Worm (Caenorhabditis elegans) whole organism, L1 larva: ENCODE measurements around the gene T03F6.9.

ENCODE experiments used
- C04F5.9 ChIP-seq: sonication (generic microtip); optimal IDR thresholded peaks from 2 replicates; lab custom pipeline; 2016; ENCODE audit warnings: missing genetic modification characterization, missing compliant biosample characterization
- blmp-1 ChIP-seq: fragments of 150-350 bp; optimal IDR thresholded peaks from 2 replicates; lab custom pipeline; 2014; ENCODE audit warnings: missing biosample characterization, missing genetic modification characterization
- tlp-1 ChIP-seq: fragments of 150-350 bp; optimal IDR thresholded peaks from 2 replicates; lab custom pipeline; 2014; ENCODE audit warnings: missing biosample characterization, missing genetic modification characterization
- zag-1 ChIP-seq: fragments of 150-350 bp; optimal IDR thresholded peaks from 2 replicates; lab custom pipeline; 2014; ENCODE audit warnings: missing biosample characterization, missing genetic modification characterization
- zip-4 ChIP-seq: fragments of 200-800 bp; sonication (Bioruptor generic); optimal IDR thresholded peaks from 2 replicates; lab custom pipeline; 2018; ENCODE audit warnings: mild to moderate bottlenecking, missing genetic modification characterization, moderate library complexity, missing compliant biosample characterization

DNA sequence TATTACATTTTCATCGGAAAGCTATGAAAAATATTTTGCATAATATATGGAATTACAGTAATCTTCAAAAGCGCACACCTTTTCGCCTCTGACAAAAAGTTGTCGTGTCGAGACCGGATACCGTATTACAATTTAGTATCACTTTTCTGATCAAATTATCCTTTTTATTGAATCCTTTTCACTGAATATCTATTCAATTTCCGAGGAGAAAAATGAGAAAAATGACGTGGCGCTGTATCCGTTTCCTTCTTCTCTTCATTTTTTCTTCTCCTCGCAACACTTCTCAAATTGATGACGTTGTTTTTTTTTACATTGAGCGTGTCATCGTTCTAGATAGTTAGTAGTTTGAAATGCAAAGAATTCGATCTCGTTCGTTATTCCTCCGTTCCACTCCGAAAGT lies 19.9 kb downstream of the T03F6.9 start:
- no peak for TF ChIP-seq zip-4
- TF ChIP-seq C04F5.9, result no peak
- TF ChIP-seq tlp-1 (tag; lab: Kevin White, UChicago), result no peak
- TF ChIP-seq blmp-1, result no peak
- no peak for TF ChIP-seq zag-1 (tag; lab: Kevin White, UChicago)
